Fruit fly (Drosophila melanogaster): Measurements from ENCODE around the gene Proc-R.

The Proc-R gene

DNA sequence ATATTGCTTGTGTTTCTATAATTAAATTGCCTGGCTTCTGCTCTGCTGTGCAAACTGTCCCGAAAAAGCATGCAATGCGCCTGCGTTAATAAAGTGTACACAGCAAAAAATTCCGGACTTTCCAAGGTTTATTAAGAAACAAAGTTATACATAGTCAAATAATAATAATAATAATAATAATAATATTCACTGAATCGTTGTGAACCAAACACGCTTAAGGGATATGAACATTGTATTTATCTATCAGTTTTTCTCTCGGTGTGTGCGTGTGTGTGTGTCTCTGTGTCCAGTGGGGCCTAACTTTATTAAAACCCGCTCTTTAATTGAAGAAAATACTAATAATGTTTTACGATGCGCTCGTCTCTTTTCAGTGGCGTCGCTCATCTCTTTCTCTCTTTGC, 16.5 kb upstream of the Proc-R start (continued):
- TF ChIP-seq B-H1 (GFP tag; IDR thresholded peaks at IDR 0.05), result no peak
- no peak for TF ChIP-seq sima (GFP tag; optimal IDR thresholded peaks at IDR 0.05)
- TF ChIP-seq C15 (GFP tag; IDR thresholded peaks at IDR 0.05), result no peak
- no peak for TF ChIP-seq Camta (GFP tag; optimal IDR thresholded peaks at IDR 0.05)
- no peak for TF ChIP-seq CG2875 (GFP tag; optimal IDR thresholded peaks at IDR 0.05)
- no peak for TF ChIP-seq CG8281 (tag; optimal IDR thresholded peaks at IDR 0.05)
- TF ChIP-seq sug (tag; optimal IDR thresholded peaks at IDR 0.05), result no peak
- no peak for TF ChIP-seq CG7357 (GFP tag; IDR thresholded peaks at IDR 0.05)
- TF ChIP-seq E2f2 (GFP tag; IDR thresholded peaks at IDR 0.05), result no peak; the same call in 1 of the 2 replicates
- no peak for TF ChIP-seq gcm (GFP tag; optimal IDR thresholded peaks at IDR 0.05)
- TF ChIP-seq Hr39 (optimal IDR thresholded peaks at IDR 0.05), result no peak
- TF ChIP-seq CG10654 (GFP tag; optimal IDR thresholded peaks at IDR 0.05), result no peak
- TF ChIP-seq vfl (GFP tag; optimal IDR thresholded peaks at IDR 0.05), result no peak
- no peak for TF ChIP-seq Deaf1 (tag; optimal IDR thresholded peaks at IDR 0.05)
- no peak for TF ChIP-seq MTF-1 (GFP tag; optimal IDR thresholded peaks at IDR 0.05; ENCODE audit: borderline replicate concordance)
- no peak for TF ChIP-seq Bgb (GFP tag; IDR thresholded peaks at IDR 0.05; ENCODE audit: partially characterized antibody)
- no peak for TF ChIP-seq CG31365 (tag; optimal IDR thresholded peaks at IDR 0.05)
- TF ChIP-seq CG7987 (GFP tag; optimal IDR thresholded peaks at IDR 0.05), result no peak
- TF ChIP-seq CG17802 (tag; optimal IDR thresholded peaks at IDR 0.05), result no peak
- TF ChIP-seq CG32767 (GFP tag; IDR thresholded peaks at IDR 0.05), result no peak
- no peak for TF ChIP-seq CG3847 (GFP tag; IDR thresholded peaks at IDR 0.05)
- no peak for TF ChIP-seq zfh2 (GFP tag; optimal IDR thresholded peaks at IDR 0.05)
- peak; percentile 30 for TF ChIP-seq HHEX (GFP tag; optimal IDR thresholded peaks at IDR 0.05)
- TF ChIP-seq bbx (GFP tag; IDR thresholded peaks at IDR 0.05; ENCODE audit: partially characterized antibody), result no peak
- TF ChIP-seq CG8765 (GFP tag; IDR thresholded peaks at IDR 0.05), result no peak
- TF ChIP-seq Fer1 (GFP tag; optimal IDR thresholded peaks at IDR 0.05), result peak; percentile 57
- no peak for TF ChIP-seq CG5180 (GFP tag; optimal IDR thresholded peaks at IDR 0.05)
- TF ChIP-seq CG8478 (optimal IDR thresholded peaks at IDR 0.05), result no peak
- TF ChIP-seq CG12236 (GFP tag; optimal IDR thresholded peaks at IDR 0.05), result no peak
- peak; percentile 43; the same call in 1 of the 2 replicates for TF ChIP-seq Xrp1 (GFP tag; IDR thresholded peaks at IDR 0.05)
- TF ChIP-seq NK7.1 (GFP tag; optimal IDR thresholded peaks at IDR 0.05), result no peak
- TF ChIP-seq CG17186 (GFP tag; optimal IDR thresholded peaks at IDR 0.05), result no peak
- TF ChIP-seq CG4282 (GFP tag; optimal IDR thresholded peaks at IDR 0.05), result no peak
- no peak for TF ChIP-seq Atf-2 (GFP tag; optimal IDR thresholded peaks at IDR 0.05)
- no peak for TF ChIP-seq CG1647 (GFP tag; optimal IDR thresholded peaks at IDR 0.05)
- TF ChIP-seq CG9609 (GFP tag; optimal IDR thresholded peaks at IDR 0.05), result no peak
- TF ChIP-seq Bteb2 (GFP tag; optimal IDR thresholded peaks at IDR 0.05), result no peak
- TF ChIP-seq CG7839 (tag; optimal IDR thresholded peaks at IDR 0.05), result peak; percentile 49
- TF ChIP-seq slp2 (GFP tag; optimal IDR thresholded peaks at IDR 0.05), result no peak
- no peak for TF ChIP-seq wdn (GFP tag; IDR thresholded peaks at IDR 0.05)
- TF ChIP-seq gcm2 (GFP tag; optimal IDR thresholded peaks at IDR 0.05), result no peak
- TF ChIP-seq CG5245 (GFP tag; optimal IDR thresholded peaks at IDR 0.05), result no peak
- no peak for TF ChIP-seq prd (optimal IDR thresholded peaks at IDR 0.05)
- peak; percentile 43; the same call in 1 of the 3 replicates for TF ChIP-seq prd (GFP tag; IDR thresholded peaks at IDR 0.05)
- TF ChIP-seq ind (GFP tag; optimal IDR thresholded peaks at IDR 0.05), result no peak
- TF ChIP-seq nmo (GFP tag; optimal IDR thresholded peaks at IDR 0.05), result peak; percentile 21
- TF ChIP-seq crol (GFP tag; IDR thresholded peaks at IDR 0.05), result no peak
- TF ChIP-seq bcd (GFP tag; optimal IDR thresholded peaks at IDR 0.05), result peak; percentile 13
- TF ChIP-seq fru (optimal IDR thresholded peaks at IDR 0.05), result no peak
- TF ChIP-seq H15 (GFP tag; IDR thresholded peaks at IDR 0.05), result no peak
- no peak for TF ChIP-seq CG1233 (GFP tag; optimal IDR thresholded peaks at IDR 0.05)
- no peak for TF ChIP-seq bab2 (GFP tag; optimal IDR thresholded peaks at IDR 0.05)
- peak; percentile 20 for TF ChIP-seq Oli (tag; optimal IDR thresholded peaks at IDR 0.05)
- TF ChIP-seq org-1 (GFP tag; optimal IDR thresholded peaks at IDR 0.05), result no peak

Data from whole organism, embryonic.